Worm (Caenorhabditis elegans): Measurements from ENCODE around the gene T02H6.11.

Gene T02H6.11

DNA sequence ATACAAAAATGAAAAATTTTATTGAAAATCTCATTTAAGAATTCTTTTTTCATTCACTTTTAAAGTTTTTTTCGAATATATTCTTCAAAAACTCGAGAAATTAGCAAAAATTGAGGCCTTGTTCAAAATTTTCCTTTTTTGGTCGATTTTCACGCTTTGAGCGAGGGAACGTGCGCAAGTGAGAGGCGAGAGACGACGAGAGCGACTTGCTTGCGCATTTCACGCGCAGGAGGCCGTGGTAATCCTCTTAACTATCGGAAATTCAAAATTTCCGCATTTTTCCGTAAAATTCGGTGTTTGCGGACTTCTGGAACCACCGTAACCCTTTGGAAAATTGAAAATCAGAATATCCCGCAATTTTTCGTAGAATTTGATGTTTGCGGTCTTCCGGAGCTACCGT lies 29.0 kb upstream of the T02H6.11 start (continued):
- TF ChIP-seq mep-1 (tag; optimal IDR thresholded peaks at IDR 0.05) (no peak), lsy-2 (tag; optimal IDR thresholded peaks at IDR 0.05) (peak in 1 of 2 experiments; percentile 13), nhr-85 (tag) (no peak)

- TF ChIP-seq efl-1 (optimal IDR thresholded peaks at IDR 0.05) (no peak), efl-1 (GFP tag; optimal IDR thresholded peaks at IDR 0.05 in 1 of 2) (peak in 1 of 2 experiments; percentile 69), grh-1 (GFP tag; IDR thresholded peaks at IDR 0.05) (no peak)
These were observed 23.1 kb upstream of the T02H6.11 start for ce11 chrII:724004-724403.

DNA sequence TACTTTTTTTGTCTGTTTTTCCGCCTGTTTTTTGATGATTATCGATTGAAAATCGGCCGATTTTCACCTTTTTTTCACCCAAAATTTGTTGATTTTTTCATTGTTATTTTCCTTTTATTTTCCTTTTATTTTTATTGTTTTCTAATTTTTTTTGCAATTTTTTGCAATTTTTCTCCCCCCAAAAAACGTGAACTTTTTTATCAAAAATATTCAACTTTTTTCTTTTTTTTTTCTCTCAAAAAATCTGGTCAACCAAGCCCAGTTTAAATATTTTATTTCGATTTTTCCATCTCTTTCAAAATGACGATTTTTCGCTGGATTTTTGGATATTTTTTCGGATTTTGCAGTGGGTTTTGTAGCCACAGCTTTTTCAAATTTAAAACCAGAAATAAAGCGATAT lies 22.6 kb upstream of the T02H6.11 start, which contains the start of gene rfip-2:
Gene rfip-2 (plus strand): TSS at position 301 of the 400 bp plus-strand sequence.
- TF ChIP-seq pqm-1 (tag; optimal IDR thresholded peaks at IDR 0.05), result no peak
- no peak for TF ChIP-seq unc-86 (tag; optimal IDR thresholded peaks at IDR 0.05)

DNA sequence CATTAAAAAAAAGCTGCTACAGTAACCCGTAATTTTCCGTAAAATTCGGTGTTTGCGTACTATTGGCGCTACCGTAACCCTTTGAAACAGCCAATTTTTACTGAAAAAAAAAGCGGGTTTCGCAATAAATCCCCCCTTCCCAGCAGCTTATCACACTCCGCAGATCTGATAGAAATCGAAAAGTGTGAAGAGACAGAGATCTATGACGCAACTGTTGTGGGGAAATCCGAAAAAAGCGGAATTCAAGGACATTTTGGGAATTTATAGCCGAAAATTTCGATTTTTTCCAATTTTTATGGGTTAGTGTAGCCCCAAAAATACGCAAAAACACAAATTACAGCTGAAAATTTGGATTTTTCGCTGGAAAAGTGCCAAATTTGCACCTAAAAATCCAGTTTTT lies 21.0 kb upstream of the T02H6.11 start:
- TF ChIP-seq blmp-1 (tag; optimal IDR thresholded peaks at IDR 0.05) (peak; percentile 78), tlp-1 (tag; optimal IDR thresholded peaks at IDR 0.05) (no peak)

- TF ChIP-seq blmp-1 (tag; optimal IDR thresholded peaks at IDR 0.05) (no peak), C16A3.4 (tag; optimal IDR thresholded peaks at IDR 0.05) (no peak), fkh-4 (tag; optimal IDR thresholded peaks at IDR 0.05; ENCODE audit: borderline replicate concordance) (no peak), zag-1 (tag; optimal IDR thresholded peaks at IDR 0.05) (no peak), jun-1 (tag; optimal IDR thresholded peaks at IDR 0.05) (no peak), lin-13 (GFP tag; optimal IDR thresholded peaks at IDR 0.05) (no peak), aly-2 (tag; optimal IDR thresholded peaks at IDR 0.05) (no peak), xbp-1 (tag; optimal IDR thresholded peaks at IDR 0.05) (no peak)
These were observed 8.2 kb upstream of the T02H6.11 start, which contains the start of gene T02H6.1 for ce11 chrII:709081-709480. Gene T02H6.1 (plus strand): TSS chrII:709381.

- TF ChIP-seq efl-1 (optimal IDR thresholded peaks at IDR 0.05) (peak in 1 of 2 experiments; percentile 33), efl-1 (GFP tag; optimal IDR thresholded peaks at IDR 0.05 in 1 of 2) (peak in 1 of 2 experiments; percentile 72), ama-1 (optimal IDR thresholded peaks at IDR 0.05) (no peak), pag-3 (tag; optimal IDR thresholded peaks at IDR 0.05; ENCODE audit: borderline replicate concordance, insufficient read depth) (no peak), ceh-82 (tag; optimal IDR thresholded peaks at IDR 0.05) (no peak), mef-2 (tag; optimal IDR thresholded peaks at IDR 0.05) (no peak), snu-23 (GFP tag; optimal IDR thresholded peaks at IDR 0.05) (peak; percentile 7), alr-1 (tag; optimal IDR thresholded peaks at IDR 0.05; ENCODE audit: borderline replicate concordance) (no peak), nhr-20 (tag; optimal IDR thresholded peaks at IDR 0.05) (no peak), sup-37 (GFP tag; optimal IDR thresholded peaks at IDR 0.05) (no peak), fkh-8 (tag; optimal IDR thresholded peaks at IDR 0.05) (no peak), lsy-2 (tag; optimal IDR thresholded peaks at IDR 0.05) (peak in 1 of 2 experiments; percentile 30), aly-2 (tag; optimal IDR thresholded peaks at IDR 0.05) (no peak), lir-3 (tag; optimal IDR thresholded peaks at IDR 0.05; ENCODE audit: poor library complexity) (no peak), nhr-28 (tag; optimal IDR thresholded peaks at IDR 0.05) (no peak), unc-130 (tag; optimal IDR thresholded peaks at IDR 0.05) (no peak), isw-1 (GFP tag; IDR thresholded peaks at IDR 0.05) (no peak), vab-15 (tag; optimal IDR thresholded peaks at IDR 0.05) (no peak), ztf-11 (tag; optimal IDR thresholded peaks at IDR 0.05) (no peak), C34B4.2 (tag; optimal IDR thresholded peaks at IDR 0.05) (no peak), nhr-11 (tag; optimal IDR thresholded peaks at IDR 0.05) (no peak), ceh-63 (GFP tag; optimal IDR thresholded peaks at IDR 0.05) (no peak), nhr-47 (tag; optimal IDR thresholded peaks at IDR 0.05) (no peak), ets-5 (GFP tag; IDR thresholded peaks at IDR 0.05) (no peak), lin-14 (GFP tag; optimal IDR thresholded peaks at IDR 0.05) (no peak), nhr-77 (tag; optimal IDR thresholded peaks at IDR 0.05) (no peak), hlh-4 (tag; optimal IDR thresholded peaks at IDR 0.05) (no peak), F16B12.6 (tag; optimal IDR thresholded peaks at IDR 0.05) (no peak), sptf-1 (tag; optimal IDR thresholded peaks at IDR 0.05) (no peak), C16A3.4 (tag; optimal IDR thresholded peaks at IDR 0.05) (no peak), skn-1 (tag; optimal IDR thresholded peaks at IDR 0.05) (no peak)
These were observed 630 bp upstream of the T02H6.11 start, which contains the start of gene thoc-1 for ce11 chrII:701371-702139. Gene thoc-1 (plus strand): TSS chrII:702107.
